Worm (Caenorhabditis elegans): ENCODE results near the gene F56H11.2.

The F56H11.2 gene

ce11 chrIV:9563079-9563478, 30.1 kb upstream of the F56H11.2 start, which contains the start of gene col-122:
TSS of gene col-122 (plus strand) at chrIV:9563379.
- TF ChIP-seq blmp-1 (tag; optimal IDR thresholded peaks at IDR 0.05) (peak; percentile 26), efl-1 (optimal IDR thresholded peaks at IDR 0.05) (no peak), efl-1 (GFP tag; optimal IDR thresholded peaks at IDR 0.05 in 1 of 2) (no peak), fkh-8 (tag; optimal IDR thresholded peaks at IDR 0.05) (no peak), tbx-2 (tag; optimal IDR thresholded peaks at IDR 0.05) (no peak), lsy-2 (tag; optimal IDR thresholded peaks at IDR 0.05) (no peak)

ce11 chrIV:9545986-9546385, 13.0 kb upstream of the F56H11.2 start, which contains the start of gene T05A1.5:
TSS of gene T05A1.5 (plus strand) at chrIV:9546286.
- TF ChIP-seq nhr-20 (tag; optimal IDR thresholded peaks at IDR 0.05) = no peak
- TF ChIP-seq mef-2 (tag; optimal IDR thresholded peaks at IDR 0.05) = no peak
- no peak for TF ChIP-seq nhr-71 (tag; optimal IDR thresholded peaks at IDR 0.05)
- no peak for TF ChIP-seq fkh-4 (tag; optimal IDR thresholded peaks at IDR 0.05; ENCODE audit: borderline replicate concordance)
- no peak for TF ChIP-seq lin-15B (tag; optimal IDR thresholded peaks at IDR 0.05)
- no peak for TF ChIP-seq elt-2 (tag; optimal IDR thresholded peaks at IDR 0.05)
- TF ChIP-seq lin-13 (GFP tag; optimal IDR thresholded peaks at IDR 0.05) = no peak
- TF ChIP-seq fos-1 (tag; optimal IDR thresholded peaks at IDR 0.05) = no peak
- TF ChIP-seq zip-4 (GFP tag; optimal IDR thresholded peaks at IDR 0.05) = no peak
- no peak for TF ChIP-seq irx-1 (tag; optimal IDR thresholded peaks at IDR 0.05)
- TF ChIP-seq pag-3 (tag; optimal IDR thresholded peaks at IDR 0.05; ENCODE audit: borderline replicate concordance, insufficient read depth) = no peak
- no peak for TF ChIP-seq sup-37 (GFP tag; optimal IDR thresholded peaks at IDR 0.05)
- no peak for TF ChIP-seq ets-5 (GFP tag; IDR thresholded peaks at IDR 0.05)
- TF ChIP-seq nhr-85 (tag) = no peak
- TF ChIP-seq mep-1 (tag; optimal IDR thresholded peaks at IDR 0.05) = no peak
- no peak for TF ChIP-seq ztf-11 (tag; optimal IDR thresholded peaks at IDR 0.05)
- no peak for TF ChIP-seq tlp-1 (tag; optimal IDR thresholded peaks at IDR 0.05)

- TF ChIP-seq ama-1 (optimal IDR thresholded peaks at IDR 0.05) (no peak), snu-23 (GFP tag; optimal IDR thresholded peaks at IDR 0.05) (no peak), hlh-4 (tag; optimal IDR thresholded peaks at IDR 0.05) (no peak), hpl-2 (GFP tag; optimal IDR thresholded peaks at IDR 0.05) (no peak), snpc-4 (tag; optimal IDR thresholded peaks at IDR 0.05) (no peak), mef-2 (tag; optimal IDR thresholded peaks at IDR 0.05) (no peak), nhr-28 (tag; optimal IDR thresholded peaks at IDR 0.05) (no peak), isw-1 (GFP tag; IDR thresholded peaks at IDR 0.05) (no peak), sptf-1 (tag; optimal IDR thresholded peaks at IDR 0.05) (no peak), rnt-1 (tag; optimal IDR thresholded peaks at IDR 0.05) (no peak), lin-35 (GFP tag; optimal IDR thresholded peaks at IDR 0.05) (peak in 1 of 2 experiments; percentile 8), sox-4 (tag; optimal IDR thresholded peaks at IDR 0.05) (no peak), ztf-11 (tag; optimal IDR thresholded peaks at IDR 0.05) (no peak), lin-39 (tag; optimal IDR thresholded peaks at IDR 0.05) (no peak), skn-1 (tag; optimal IDR thresholded peaks at IDR 0.05) (no peak), lir-3 (tag; optimal IDR thresholded peaks at IDR 0.05; ENCODE audit: poor library complexity) (no peak), unc-98 (GFP tag; IDR thresholded peaks at IDR 0.05) (no peak), elt-3 (tag; optimal IDR thresholded peaks at IDR 0.05) (no peak), elt-2 (tag; optimal IDR thresholded peaks at IDR 0.05) (peak; percentile 93), swsn-7 (tag; optimal IDR thresholded peaks at IDR 0.05) (no peak), pqm-1 (tag; optimal IDR thresholded peaks at IDR 0.05) (peak; percentile 41)
These were observed 7.4 kb upstream of the F56H11.2 start, which contains the start of gene fbl-1 for ce11 chrIV:9540342-9540856. TSS of gene fbl-1 (plus strand) at chrIV:9540806.

Measured in whole organism, L1 larva.